Worm (Caenorhabditis elegans) whole organism, L2 larva: ENCODE measurements around the gene dmd-6.

ENCODE experiments used
- C34F6.9 ChIP-seq: fragments of 150-350 bp; optimal IDR thresholded peaks from 2 replicates; lab custom pipeline; 2014; ENCODE audit warnings: missing biosample characterization, missing genetic modification characterization
- F13H6.1 ChIP-seq: sonication (generic microtip); optimal IDR thresholded peaks from 2 replicates; lab custom pipeline; 2016; ENCODE audit warnings: missing genetic modification characterization, missing compliant biosample characterization
- Y55F3AM.14 ChIP-seq: fragments of 200-800 bp; sonication (Bioruptor generic); optimal IDR thresholded peaks from 2 replicates; lab custom pipeline; 2018; ENCODE audit warnings: mild to moderate bottlenecking, missing genetic modification characterization, missing compliant biosample characterization
- ZK546.5 ChIP-seq: sonication (generic microtip); optimal IDR thresholded peaks from 2 replicates; lab custom pipeline; 2017; ENCODE audit warnings: missing biosample characterization, missing genetic modification characterization
- alr-1 ChIP-seq: fragments of 150-350 bp; optimal IDR thresholded peaks from 2 replicates; lab custom pipeline; 2014; ENCODE audit warnings: missing biosample characterization, missing genetic modification characterization
- aly-2 ChIP-seq: fragments of 150-350 bp; optimal IDR thresholded peaks from 2 replicates; lab custom pipeline; 2014; ENCODE audit warnings: missing biosample characterization, missing genetic modification characterization
- ama-1 ChIP-seq: fragments of 150-350 bp; optimal IDR thresholded peaks from 2 replicates; lab custom pipeline; 2018; ENCODE audit warnings: inconsistent platforms
- blmp-1 ChIP-seq: sonication (generic microtip); optimal IDR thresholded peaks from 2 replicates; lab custom pipeline; 2017; ENCODE audit warnings: missing genetic modification characterization, mild to moderate bottlenecking, missing compliant biosample characterization, antibody characterized with exemption, moderate library complexity; ENCODE audit not compliant: insufficient read depth
- ceh-16 ChIP-seq: fragments of 150-350 bp; optimal IDR thresholded peaks from 2 replicates; lab custom pipeline; 2014; ENCODE audit warnings: missing biosample characterization, missing genetic modification characterization
- ceh-82 ChIP-seq: fragments of 150-350 bp; optimal IDR thresholded peaks from 2 replicates; lab custom pipeline; 2014; ENCODE audit warnings: missing biosample characterization, missing genetic modification characterization
- crh-2 ChIP-seq: sonication (generic microtip); optimal IDR thresholded peaks from 2 replicates; lab custom pipeline; 2017; ENCODE audit warnings: missing biosample characterization, missing genetic modification characterization
- dmd-4 ChIP-seq: sonication (generic microtip); optimal IDR thresholded peaks from 2 replicates; lab custom pipeline; 2017; ENCODE audit warnings: missing biosample characterization, missing genetic modification characterization
- elt-1 ChIP-seq: fragments of 150-350 bp; optimal IDR thresholded peaks from 2 replicates; lab custom pipeline; 2014; ENCODE audit warnings: missing biosample characterization, missing genetic modification characterization
- elt-3 ChIP-seq: sonication (generic microtip); optimal IDR thresholded peaks from 2 replicates; lab custom pipeline; 2017; ENCODE audit warnings: missing biosample characterization, missing genetic modification characterization
- gmeb-1 ChIP-seq: fragments of 150-350 bp; optimal IDR thresholded peaks from 2 replicates; lab custom pipeline; 2014; ENCODE audit warnings: missing biosample characterization, missing genetic modification characterization
- lin-11 ChIP-seq: fragments of 150-350 bp; sonication (generic microtip); optimal IDR thresholded peaks from 2 replicates; lab custom pipeline; 2014; ENCODE audit warnings: missing biosample characterization, missing genetic modification characterization, inconsistent platforms, mixed read lengths
- lin-13 ChIP-seq: fragments of 150-350 bp; optimal IDR thresholded peaks from 2 replicates; lab custom pipeline; 2014; ENCODE audit warnings: missing biosample characterization, missing genetic modification reagents, missing genetic modification characterization
- lsy-2 ChIP-seq, 2 experiments: fragments of 150-350 bp in 1 of 2; sonication (generic microtip) in 1 of 2; optimal IDR thresholded peaks; 2 replicates each; lab custom pipeline; 2014 to 2017; ENCODE audit warnings: missing biosample characterization in 2 of 2, missing genetic modification characterization in 2 of 2
- mab-5 ChIP-seq: fragments of 150-350 bp; optimal IDR thresholded peaks from 2 replicates; lab custom pipeline; 2014; ENCODE audit warnings: missing biosample characterization, missing genetic modification characterization
- nhr-10 ChIP-seq: sonication (generic microtip); optimal IDR thresholded peaks from 2 replicates; lab custom pipeline; 2017; ENCODE audit warnings: missing biosample characterization, missing genetic modification characterization
- nhr-12 ChIP-seq: fragments of 150-350 bp; optimal IDR thresholded peaks from 2 replicates; lab custom pipeline; 2014; ENCODE audit warnings: missing biosample characterization, missing genetic modification characterization
- nhr-129 ChIP-seq: fragments of 150-350 bp; optimal IDR thresholded peaks from 2 replicates; lab custom pipeline; 2014; ENCODE audit warnings: missing biosample characterization, missing genetic modification characterization
- nhr-21 ChIP-seq: fragments of 150-350 bp; optimal IDR thresholded peaks from 2 replicates; lab custom pipeline; 2014; ENCODE audit warnings: missing biosample characterization, missing genetic modification characterization
- nhr-237 ChIP-seq: fragments of 150-350 bp; optimal IDR thresholded peaks from 2 replicates; lab custom pipeline; 2014; ENCODE audit warnings: missing biosample characterization, missing genetic modification characterization
- nhr-25 ChIP-seq: fragments of 150-350 bp; sonication (generic microtip); optimal IDR thresholded peaks from 3 replicates; lab custom pipeline; 2014; ENCODE audit warnings: missing biosample characterization, missing genetic modification characterization
- nhr-6 ChIP-seq: fragments of 150-350 bp; optimal IDR thresholded peaks from 2 replicates; lab custom pipeline; 2014; ENCODE audit warnings: missing biosample characterization, missing genetic modification characterization
- skn-1 ChIP-seq: sonication (generic microtip); optimal IDR thresholded peaks from 2 replicates; lab custom pipeline; 2017; ENCODE audit warnings: missing biosample characterization, missing genetic modification characterization
- sma-3 ChIP-seq: sonication (generic microtip); optimal IDR thresholded peaks from 2 replicates; lab custom pipeline; 2016; ENCODE audit warnings: missing genetic modification reagents, missing genetic modification characterization, missing compliant biosample characterization
- unc-39 ChIP-seq: fragments of 150-350 bp; optimal IDR thresholded peaks from 2 replicates; lab custom pipeline; 2014; ENCODE audit warnings: missing biosample characterization, missing genetic modification characterization
- unc-55 ChIP-seq: fragments of 150-350 bp; sonication (generic microtip); optimal IDR thresholded peaks from 3 replicates; lab custom pipeline; 2014; ENCODE audit warnings: missing biosample characterization, missing genetic modification reagents, missing genetic modification characterization
- unc-62 ChIP-seq: fragments of 150-350 bp; optimal IDR thresholded peaks from 2 replicates; lab custom pipeline; 2014; ENCODE audit warnings: missing biosample characterization, missing genetic modification reagents, missing genetic modification characterization
- ztf-1 ChIP-seq: fragments of 200-800 bp; sonication (Bioruptor generic); conservative IDR thresholded peaks from 2 replicates; pipeline ENCODE4 v1.3.6; 2022; ENCODE audit warnings: missing genetic modification characterization, missing compliant biosample characterization
- ztf-4 ChIP-seq: fragments of 150-350 bp; optimal IDR thresholded peaks from 2 replicates; lab custom pipeline; 2014; ENCODE audit warnings: missing biosample characterization, missing genetic modification characterization

The dmd-6 gene

ce11 chrIV:14631726-14632125 is 15.3 kb downstream of the dmd-6 start:
- TF ChIP-seq nhr-6 (tag; lab: Kevin White, UChicago) (no peak), elt-3 (tag; lab: Kevin White, UChicago) (no peak), F13H6.1 (tag; lab: Kevin White, UChicago) (no peak), unc-62 (GFP tag; lab: Kevin White, UChicago) (no peak), unc-39 (tag; lab: Kevin White, UChicago) (no peak), ZK546.5 (no peak), elt-1 (no peak)

ce11 chrIV:14632799-14633198 is 16.4 kb downstream of the dmd-6 start, which contains the start of gene irld-4:
Gene irld-4 (plus strand): TSS chrIV:14633099.
- no peak for TF ChIP-seq mab-5 (tag; lab: Kevin White, UChicago)
- TF ChIP-seq Y55F3AM.14 (GFP tag; lab: Kevin White, UChicago), result no peak
- no peak for TF ChIP-seq elt-3 (tag; lab: Kevin White, UChicago)
- TF ChIP-seq nhr-21, result no peak
- no peak for TF ChIP-seq C34F6.9 (tag; lab: Kevin White, UChicago)
- no peak for TF ChIP-seq ceh-82
- TF ChIP-seq, all 48 proteins: peak for 0

ce11 chrIV:14634826-14635225 is 18.4 kb downstream of the dmd-6 start, which contains the start of gene ule-2:
Gene ule-2 (plus strand): TSS chrIV:14635126.
- no peak for TF ChIP-seq ceh-16 (tag; lab: Kevin White, UChicago)

ce11 chrIV:14637413-14637812 is 21.0 kb downstream of the dmd-6 start, which contains the start of gene srlf-27:
Gene srlf-27 (plus strand): TSS chrIV:14637713.
- TF ChIP-seq dmd-4 (tag; lab: Kevin White, UChicago), result no peak
- TF ChIP-seq unc-55 (GFP tag; lab: Kevin White, UChicago), result no peak
- no peak for TF ChIP-seq sma-3 (GFP tag; lab: Kevin White, UChicago)
- no peak for TF ChIP-seq ZK546.5
- TF ChIP-seq lin-11 (tag; lab: Kevin White, UChicago), result no peak
- TF ChIP-seq lin-13, result no peak
- TF ChIP-seq ama-1 (lab: Kevin White, UChicago), result no peak

- no peak for TF ChIP-seq ZK546.5
- TF ChIP-seq unc-62 (GFP tag; lab: Kevin White, UChicago), result no peak
- TF ChIP-seq ceh-16 (tag; lab: Kevin White, UChicago), result no peak
- no peak for TF ChIP-seq lin-13
These were observed 36.7 kb downstream of the dmd-6 start, which contains the start of gene talp-3 for ce11 chrIV:14653066-14653465. Gene talp-3 (minus strand): TSS chrIV:14653380.

ce11 chrIV:14656573-14657129 is 40.2 kb downstream of the dmd-6 start, which contains the start of gene Y57G11C.33:
Gene Y57G11C.33 (plus strand): TSS chrIV:14657079.
- peak; percentile 63 for TF ChIP-seq nhr-129 (tag; lab: Kevin White, UChicago)
- no peak for TF ChIP-seq lin-11 (tag; lab: Kevin White, UChicago)
- TF ChIP-seq unc-55 (GFP tag; lab: Kevin White, UChicago), result peak; percentile 32
- TF ChIP-seq Y55F3AM.14 (GFP tag; lab: Kevin White, UChicago), result no peak
- TF ChIP-seq gmeb-1 (tag; lab: Kevin White, UChicago), result peak; percentile 37
- peak; percentile 64 to 94 for TF ChIP-seq lsy-2 (tag; optimal IDR thresholded peaks at IDR 0.05; lab: Kevin White, UChicago)
- TF ChIP-seq crh-2, result no peak
- peak; percentile 44 for TF ChIP-seq C34F6.9 (tag; lab: Kevin White, UChicago)
- no peak for TF ChIP-seq unc-39 (tag; lab: Kevin White, UChicago)

ce11 chrIV:14658054-14658631 is 41.7 kb downstream of the dmd-6 start, which contains the start of gene anoh-2:
Gene anoh-2 (plus strand): TSS chrIV:14658308.
- TF ChIP-seq skn-1 (tag; lab: Kevin White, UChicago) (no peak), blmp-1 (tag; lab: Kevin White, UChicago) (no peak), mab-5 (tag; lab: Kevin White, UChicago) (no peak), nhr-6 (tag; lab: Kevin White, UChicago) (no peak), nhr-10 (tag; lab: Kevin White, UChicago) (no peak), ztf-4 (no peak), nhr-12 (tag; lab: Kevin White, UChicago) (no peak), ztf-1 (no peak), unc-55 (GFP tag; lab: Kevin White, UChicago) (no peak), sma-3 (GFP tag; lab: Kevin White, UChicago) (no peak), aly-2 (tag; lab: Kevin White, UChicago) (no peak), ceh-82 (no peak), nhr-25 (no peak), C34F6.9 (tag; lab: Kevin White, UChicago) (no peak), alr-1 (tag; lab: Kevin White, UChicago) (no peak), elt-3 (tag; lab: Kevin White, UChicago) (no peak), nhr-237 (tag; lab: Kevin White, UChicago) (no peak)
